Worm (Caenorhabditis elegans): Measurements from ENCODE around the gene ZC395.5.

- TF ChIP-seq Y22D7AL.16 (tag; optimal IDR thresholded peaks at IDR 0.05) (no peak), tbx-2 (tag; optimal IDR thresholded peaks at IDR 0.05) (no peak), unc-86 (tag; optimal IDR thresholded peaks at IDR 0.05) (no peak), ama-1 (optimal IDR thresholded peaks at IDR 0.05) (no peak), che-1 (tag; optimal IDR thresholded peaks at IDR 0.05) (no peak), pros-1 (tag; optimal IDR thresholded peaks at IDR 0.05) (no peak), nhr-11 (tag; optimal IDR thresholded peaks at IDR 0.05) (no peak), nfya-1 (tag; optimal IDR thresholded peaks at IDR 0.05) (no peak), ceh-19 (GFP tag; optimal IDR thresholded peaks at IDR 0.05) (no peak), ceh-9 (tag; optimal IDR thresholded peaks at IDR 0.05) (no peak), ceh-22 (tag; optimal IDR thresholded peaks at IDR 0.05) (no peak), sox-2 (GFP tag; IDR thresholded peaks at IDR 0.05) (no peak), pqm-1 (tag; optimal IDR thresholded peaks at IDR 0.05) (no peak)
These were observed 838 bp downstream of the ZC395.5 start for ce11 chrIII:5268486-5268885.
